Worm (Caenorhabditis elegans): ENCODE results near the gene F40G12.4.

ce11 chrV:14312695-14313094 is 44.2 kb upstream of the F40G12.4 start, which contains the start of gene F14D7.8:
- TF ChIP-seq W03F9.2 (tag; optimal IDR thresholded peaks at IDR 0.05) (no peak), him-1 (tag; optimal IDR thresholded peaks at IDR 0.05) (no peak)
